Worm (Caenorhabditis elegans) whole organism, L2 larva: ENCODE measurements around the gene nfx-1.
A peak's percentile ranks its signal among the peaks of the same experiment; 100 is the strongest.

ENCODE experiments used
- C34F6.9 ChIP-seq: fragments of 150-350 bp; optimal IDR thresholded peaks from 2 replicates; lab custom pipeline; 2014; ENCODE audit warnings: missing biosample characterization, missing genetic modification characterization
- elt-3 ChIP-seq: sonication (generic microtip); optimal IDR thresholded peaks from 2 replicates; lab custom pipeline; 2017; ENCODE audit warnings: missing biosample characterization, missing genetic modification characterization
- lin-13 ChIP-seq: fragments of 150-350 bp; optimal IDR thresholded peaks from 2 replicates; lab custom pipeline; 2014; ENCODE audit warnings: missing biosample characterization, missing genetic modification reagents, missing genetic modification characterization
- lin-39 ChIP-seq: fragments of 150-350 bp; optimal IDR thresholded peaks from 2 replicates; lab custom pipeline; 2014; ENCODE audit warnings: missing biosample characterization, missing genetic modification reagents, missing genetic modification characterization
- nhr-12 ChIP-seq: fragments of 150-350 bp; optimal IDR thresholded peaks from 2 replicates; lab custom pipeline; 2014; ENCODE audit warnings: missing biosample characterization, missing genetic modification characterization
- sma-3 ChIP-seq: sonication (generic microtip); optimal IDR thresholded peaks from 2 replicates; lab custom pipeline; 2016; ENCODE audit warnings: missing genetic modification reagents, missing genetic modification characterization, missing compliant biosample characterization
- snpc-4 ChIP-seq: fragments of 150-350 bp; optimal IDR thresholded peaks from 2 replicates; lab custom pipeline; 2014; ENCODE audit warnings: missing biosample characterization, missing genetic modification characterization
- unc-55 ChIP-seq: fragments of 150-350 bp; sonication (generic microtip); optimal IDR thresholded peaks from 3 replicates; lab custom pipeline; 2014; ENCODE audit warnings: missing biosample characterization, missing genetic modification reagents, missing genetic modification characterization
- zag-1 ChIP-seq: fragments of 150-350 bp; optimal IDR thresholded peaks from 2 replicates; lab custom pipeline; 2014; ENCODE audit warnings: missing biosample characterization, missing genetic modification characterization

ce11 chrIII:6379129-6379528 is 4.0 kb downstream of the nfx-1 start, which contains the start of gene C16A3.6:
- TF ChIP-seq zag-1 (tag; lab: Kevin White, UChicago) = no peak
- no peak for TF ChIP-seq elt-3 (tag; lab: Kevin White, UChicago)
- TF ChIP-seq lin-39 = no peak
- no peak for TF ChIP-seq lin-13 (GFP tag; lab: Kevin White, UChicago)
- peak; percentile 12 for TF ChIP-seq unc-55
- TF ChIP-seq nhr-12 (tag; lab: Kevin White, UChicago) = no peak
- no peak for TF ChIP-seq sma-3 (GFP tag; lab: Kevin White, UChicago)
- no peak for TF ChIP-seq C34F6.9
- TF ChIP-seq snpc-4 (tag; lab: Kevin White, UChicago) = no peak
